Worm (Caenorhabditis elegans) whole organism, L4 larva: ENCODE measurements around the gene C27D8.4.

Source experiments
- R02D3.7 ChIP-seq: fragments of 150-350 bp; sonication (generic microtip); optimal IDR thresholded peaks from 3 replicates; lab custom pipeline; 2014; ENCODE audit warnings: missing biosample characterization, missing genetic modification characterization
- T20F7.1 ChIP-seq: fragments of 200-800 bp; sonication (Bioruptor generic); optimal IDR thresholded peaks from 2 replicates; lab custom pipeline; 2018; ENCODE audit warnings: mild to moderate bottlenecking, missing genetic modification characterization, missing compliant biosample characterization
- T26A8.4 ChIP-seq: fragments of 200-800 bp; sonication (Bioruptor generic); IDR thresholded peaks from 2 replicates; pipeline ENCODE4 v1.3.6; 2022; ENCODE audit warnings: missing genetic modification characterization, missing compliant biosample characterization
- Y105C5A.15 ChIP-seq: fragments of 200-800 bp; sonication (Bioruptor generic); IDR thresholded peaks from 2 replicates; pipeline ENCODE4 v1.3.6; 2022; ENCODE audit warnings: missing genetic modification characterization, missing compliant biosample characterization
- Y5F2A.4 ChIP-seq: fragments of 200-800 bp; sonication (Bioruptor generic); optimal IDR thresholded peaks from 2 replicates; lab custom pipeline; 2018; ENCODE audit warnings: mild to moderate bottlenecking, missing genetic modification characterization, missing compliant biosample characterization
- ceh-20 ChIP-seq: fragments of 200-800 bp; sonication (Bioruptor generic); IDR thresholded peaks from 2 replicates; pipeline ENCODE4 v1.3.6; 2022; ENCODE audit warnings: missing genetic modification reagents, missing genetic modification characterization, missing compliant biosample characterization
- ceh-28 ChIP-seq: fragments of 150-350 bp; optimal IDR thresholded peaks from 2 replicates; lab custom pipeline; 2014; ENCODE audit warnings: missing biosample characterization, missing genetic modification reagents, missing genetic modification characterization
- ceh-32 ChIP-seq: sonication (generic microtip); optimal IDR thresholded peaks from 2 replicates; lab custom pipeline; 2016; ENCODE audit warnings: mild to moderate bottlenecking, missing genetic modification characterization, missing compliant biosample characterization; ENCODE audit not compliant: poor library complexity
- ceh-44 ChIP-seq: fragments of 200-800 bp; sonication (Bioruptor generic); IDR thresholded peaks from 2 replicates; pipeline ENCODE4 v1.3.6; 2022; ENCODE audit warnings: missing genetic modification reagents, missing genetic modification characterization, missing compliant biosample characterization
- ceh-62 ChIP-seq: sonication (generic microtip); optimal IDR thresholded peaks from 2 replicates; lab custom pipeline; 2017; ENCODE audit warnings: missing biosample characterization, missing genetic modification characterization
- ceh-82 ChIP-seq: sonication (generic microtip); optimal IDR thresholded peaks from 2 replicates; lab custom pipeline; 2017; ENCODE audit warnings: missing biosample characterization, missing genetic modification characterization
- cey-2 ChIP-seq: sonication (generic microtip); optimal IDR thresholded peaks from 3 replicates; lab custom pipeline; 2017; ENCODE audit warnings: missing genetic modification characterization, mild to moderate bottlenecking, missing compliant biosample characterization, antibody characterized with exemption, borderline replicate concordance; ENCODE audit not compliant: insufficient read depth
- daf-12 ChIP-seq: fragments of 150-350 bp; optimal IDR thresholded peaks from 2 replicates; lab custom pipeline; 2014; ENCODE audit warnings: missing biosample characterization, missing genetic modification reagents, missing genetic modification characterization
- daf-16 ChIP-seq, 3 experiments: sonication (generic microtip); optimal IDR thresholded peaks; 2 replicates each; lab custom pipeline; 2016 to 2017; ENCODE audit warnings: missing genetic modification characterization in 3 of 3, missing genetic modification reagents in 3 of 3, mild to moderate bottlenecking in 2 of 3, missing compliant biosample characterization in 2 of 3, missing biosample characterization in 1 of 3, moderate library complexity in 1 of 3
- daf-19 ChIP-seq: fragments of 200-800 bp; sonication (Bioruptor generic); conservative IDR thresholded peaks from 2 replicates; pipeline ENCODE4 v1.3.6; 2022; ENCODE audit warnings: missing genetic modification characterization, missing compliant biosample characterization
- daf-8 ChIP-seq: fragments of 200-800 bp; sonication (Bioruptor generic); IDR thresholded peaks from 2 replicates; pipeline ENCODE4 v1.3.6; 2022; ENCODE audit warnings: missing genetic modification characterization, missing compliant biosample characterization
- dmd-6 ChIP-seq: fragments of 200-800 bp; sonication (Bioruptor generic); IDR thresholded peaks from 2 replicates; pipeline ENCODE4 v1.3.6; 2022; ENCODE audit warnings: missing genetic modification reagents, missing genetic modification characterization, missing compliant biosample characterization
- duxl-1 ChIP-seq: sonication (generic microtip); optimal IDR thresholded peaks from 2 replicates; lab custom pipeline; 2016; ENCODE audit warnings: mild to moderate bottlenecking, missing genetic modification characterization, moderate library complexity, missing compliant biosample characterization; ENCODE audit not compliant: poor library complexity
- egl-43 ChIP-seq: fragments of 200-800 bp; sonication (Bioruptor generic); IDR thresholded peaks from 2 replicates; pipeline ENCODE4 v1.3.6; 2022; ENCODE audit warnings: missing genetic modification reagents, missing genetic modification characterization, missing compliant biosample characterization
- hif-1 ChIP-seq, 2 experiments: sonication (generic microtip); optimal IDR thresholded peaks; 2 replicates each; lab custom pipeline; 2016 to 2017; ENCODE audit warnings: missing compliant biosample characterization in 2 of 2, missing genetic modification characterization in 2 of 2, missing genetic modification reagents in 2 of 2, missing genotype in 2 of 2, mild to moderate bottlenecking in 1 of 2
- lin-1 ChIP-seq: fragments of 200-800 bp; sonication (Bioruptor generic); IDR thresholded peaks from 2 replicates; pipeline ENCODE4 v1.3.6; 2022; ENCODE audit warnings: missing genetic modification reagents, missing genetic modification characterization, missing compliant biosample characterization
- lin-13 ChIP-seq: fragments of 150-350 bp; optimal IDR thresholded peaks from 2 replicates; lab custom pipeline; 2014; ENCODE audit warnings: missing biosample characterization, missing genetic modification reagents, missing genetic modification characterization
- lin-15B ChIP-seq: fragments of 150-350 bp; sonication (generic microtip); optimal IDR thresholded peaks from 3 replicates; lab custom pipeline; 2014; ENCODE audit warnings: missing biosample characterization, missing genetic modification characterization
- lin-38 ChIP-seq: fragments of 200-800 bp; sonication (Bioruptor generic); IDR thresholded peaks from 2 replicates; pipeline ENCODE4 v1.3.6; 2022; ENCODE audit warnings: missing genetic modification reagents, missing genetic modification characterization, missing compliant biosample characterization
- lin-39 ChIP-seq: fragments of 150-350 bp; optimal IDR thresholded peaks from 2 replicates; lab custom pipeline; 2014; ENCODE audit warnings: missing biosample characterization, missing genetic modification reagents, missing genetic modification characterization
- lsy-2 ChIP-seq, 2 experiments: fragments of 150-350 bp in 1 of 2; sonication (generic microtip) in 1 of 2; optimal IDR thresholded peaks; 2 replicates each; lab custom pipeline; 2014 to 2017; ENCODE audit warnings: missing biosample characterization in 2 of 2, missing genetic modification characterization in 2 of 2
- mdl-1 ChIP-seq, 2 experiments: fragments of 150-350 bp in 1 of 2; sonication (generic microtip) in 1 of 2; optimal IDR thresholded peaks; 2 replicates each; lab custom pipeline; 2014 to 2017; ENCODE audit warnings: missing biosample characterization in 2 of 2, missing genetic modification characterization in 2 of 2
- mdt-29 ChIP-seq: fragments of 200-800 bp; sonication (Bioruptor generic); IDR thresholded peaks from 2 replicates; pipeline ENCODE4 v1.3.6; 2022; ENCODE audit warnings: missing genetic modification reagents, missing genetic modification characterization, missing compliant biosample characterization
- mxl-2 ChIP-seq: fragments of 200-800 bp; sonication (Bioruptor generic); conservative IDR thresholded peaks from 2 replicates; pipeline ENCODE4 v1.3.6; 2022; ENCODE audit warnings: missing genetic modification reagents, missing genetic modification characterization, missing compliant biosample characterization
- mxl-3 ChIP-seq: fragments of 200-800 bp; sonication (Bioruptor generic); optimal IDR thresholded peaks from 2 replicates; lab custom pipeline; 2018; ENCODE audit warnings: mild to moderate bottlenecking, missing genetic modification characterization, missing compliant biosample characterization
- nhr-10 ChIP-seq: fragments of 150-350 bp; optimal IDR thresholded peaks from 2 replicates; lab custom pipeline; 2014; ENCODE audit warnings: missing biosample characterization, missing genetic modification characterization
- nhr-102 ChIP-seq: sonication (generic microtip); optimal IDR thresholded peaks from 2 replicates; lab custom pipeline; 2016; ENCODE audit warnings: mild to moderate bottlenecking, missing genetic modification characterization, moderate library complexity, missing compliant biosample characterization
- nhr-237 ChIP-seq: sonication (generic microtip); optimal IDR thresholded peaks from 2 replicates; lab custom pipeline; 2017; ENCODE audit warnings: missing biosample characterization, missing genetic modification characterization
- nhr-77 ChIP-seq: fragments of 150-350 bp; optimal IDR thresholded peaks from 2 replicates; lab custom pipeline; 2014; ENCODE audit warnings: missing biosample characterization, missing genetic modification characterization
- php-3 ChIP-seq: fragments of 200-800 bp; sonication (Bioruptor generic); IDR thresholded peaks from 2 replicates; pipeline ENCODE4 v1.3.6; 2022; ENCODE audit warnings: missing genetic modification reagents, missing genetic modification characterization, missing compliant biosample characterization
- rbr-2 ChIP-seq: sonication (generic microtip); optimal IDR thresholded peaks from 2 replicates; lab custom pipeline; 2016; ENCODE audit warnings: missing genotype, missing genetic modification characterization, missing compliant biosample characterization
- snpc-1.2 ChIP-seq: fragments of 200-800 bp; sonication (Bioruptor generic); IDR thresholded peaks from 2 replicates; pipeline ENCODE4 v1.3.6; 2022; ENCODE audit warnings: missing genetic modification reagents, missing genetic modification characterization, missing compliant biosample characterization
- spr-1 ChIP-seq: sonication (generic microtip); optimal IDR thresholded peaks from 2 replicates; lab custom pipeline; 2016; ENCODE audit warnings: mild to moderate bottlenecking, missing genetic modification characterization, missing compliant biosample characterization
- unc-130 ChIP-seq: sonication (generic microtip); optimal IDR thresholded peaks from 2 replicates; lab custom pipeline; 2016; ENCODE audit warnings: missing genetic modification reagents, missing genetic modification characterization, missing compliant biosample characterization
- unc-62 ChIP-seq, 3 experiments: fragments of 150-350 bp in 1 of 3; sonication (generic microtip); optimal IDR thresholded peaks in 2 of 3; peaks in 1 of 3; 1 replicate in 1 of 3; 2 replicates in 2 of 3; lab custom pipeline; 2014 to 2017; ENCODE audit warnings: missing biosample characterization in 3 of 3, missing genetic modification characterization in 3 of 3, missing genetic modification reagents in 3 of 3, missing genotype in 1 of 3
- zfp-2 ChIP-seq: sonication (generic microtip); optimal IDR thresholded peaks from 2 replicates; lab custom pipeline; 2016; ENCODE audit warnings: mild to moderate bottlenecking, missing genetic modification characterization, missing compliant biosample characterization
- zfp-3 ChIP-seq: fragments of 200-800 bp; sonication (Bioruptor generic); conservative IDR thresholded peaks from 2 replicates; pipeline ENCODE4 v1.3.6; 2022; ENCODE audit warnings: missing genetic modification reagents, missing genetic modification characterization, missing compliant biosample characterization
- zip-11 ChIP-seq: fragments of 200-800 bp; sonication (Bioruptor generic); IDR thresholded peaks from 2 replicates; pipeline ENCODE4 v1.3.6; 2022; ENCODE audit warnings: missing genetic modification characterization, missing compliant biosample characterization
- ztf-11 ChIP-seq: fragments of 150-350 bp; optimal IDR thresholded peaks from 2 replicates; lab custom pipeline; 2014; ENCODE audit warnings: missing biosample characterization, missing genetic modification characterization

The C27D8.4 gene

DNA sequence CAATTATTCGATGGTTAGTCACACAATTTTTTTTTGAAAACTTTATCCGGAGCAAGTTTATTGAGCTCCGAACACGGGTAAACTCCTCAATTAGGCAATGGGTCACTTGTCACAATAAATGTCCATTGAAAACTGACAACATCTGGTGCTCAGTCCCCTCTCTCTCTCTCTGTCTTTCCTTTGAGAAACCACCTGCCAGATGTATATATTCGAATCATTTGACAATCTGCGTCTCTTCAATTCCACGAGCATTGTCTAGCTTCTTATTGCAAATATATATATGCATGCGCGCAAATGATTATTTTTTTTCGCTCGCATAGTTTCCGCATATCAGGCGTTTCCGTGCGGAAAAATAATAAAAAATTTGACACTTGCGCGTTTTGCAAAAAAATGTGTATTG is 18.1 kb upstream of the C27D8.4 start:
- TF ChIP-seq spr-1 (tag; lab: Kevin White, UChicago) = no peak
- TF ChIP-seq lin-1 = no peak
- TF ChIP-seq zfp-3 (GFP tag; lab: Robert Waterston, UW) = no peak
- TF ChIP-seq mdl-1 (tag; optimal IDR thresholded peaks at IDR 0.05; lab: Kevin White, UChicago) = no peak
- no peak for TF ChIP-seq nhr-102
- TF ChIP-seq zip-11 (GFP tag; lab: Robert Waterston, UW) = no peak
- TF ChIP-seq Y5F2A.4 (GFP tag; lab: Kevin White, UChicago) = no peak
- no peak for TF ChIP-seq rbr-2 (tag; lab: Kevin White, UChicago)
- no peak for TF ChIP-seq nhr-10 (tag; lab: Kevin White, UChicago)
- no peak for TF ChIP-seq ceh-62
- TF ChIP-seq lin-13 (GFP tag; lab: Kevin White, UChicago) = no peak
- TF ChIP-seq, all 104 proteins: peak for 0

DNA sequence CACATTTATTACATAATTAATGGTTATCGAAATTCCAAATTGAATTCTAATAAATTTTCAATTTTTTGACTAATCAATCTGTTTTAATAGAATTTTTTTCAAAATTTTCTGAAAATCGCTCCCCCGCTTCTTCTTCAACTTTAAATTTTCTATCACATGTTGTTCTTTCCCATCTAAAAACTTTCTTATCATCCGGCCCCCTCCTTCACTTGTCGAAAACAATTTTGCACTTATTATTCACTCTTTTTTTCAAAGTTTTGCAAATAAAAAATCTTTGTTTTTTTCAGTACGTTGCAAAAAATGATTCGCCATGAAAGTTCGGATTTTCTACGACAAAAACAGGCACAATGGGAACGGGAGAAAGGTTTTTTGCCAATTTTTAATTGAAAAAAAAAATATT is 15.5 kb upstream of the C27D8.4 start, which contains the start of gene T23B5.3:
TSS of gene T23B5.3 (plus strand) at position 301 of the 400 bp plus-strand sequence.
- TF ChIP-seq daf-8 (GFP tag; lab: Robert Waterston, UW) (no peak), daf-16 (GFP tag; optimal IDR thresholded peaks at IDR 0.05; lab: Kevin White, UChicago) (no peak), daf-16 (tag; optimal IDR thresholded peaks at IDR 0.05; lab: Kevin White, UChicago) (peak; percentile 46)

ce11 chrIV:12689292-12689691 is 14.6 kb upstream of the C27D8.4 start:
- no peak for TF ChIP-seq ceh-28 (tag; lab: Kevin White, UChicago)
- TF ChIP-seq unc-130 (GFP tag; lab: Kevin White, UChicago) = no peak
- no peak for TF ChIP-seq daf-19 (GFP tag; lab: Robert Waterston, UW)
- TF ChIP-seq php-3 (GFP tag; lab: Robert Waterston, UW) = no peak
- no peak for TF ChIP-seq zfp-3 (GFP tag; lab: Robert Waterston, UW)
- TF ChIP-seq dmd-6 (GFP tag; lab: Robert Waterston, UW) = no peak
- no peak for TF ChIP-seq ceh-82 (tag; lab: Kevin White, UChicago)
- TF ChIP-seq snpc-1.2 = no peak
- no peak for TF ChIP-seq zfp-2 (tag; lab: Kevin White, UChicago)
- no peak for TF ChIP-seq hif-1 (tag; optimal IDR thresholded peaks at IDR 0.05; lab: Kevin White, UChicago)
- TF ChIP-seq ceh-44 (GFP tag; lab: Robert Waterston, UW) = no peak
- TF ChIP-seq nhr-237 (tag; lab: Kevin White, UChicago) = no peak
- no peak for TF ChIP-seq lin-38 (GFP tag; lab: Robert Waterston, UW)
- TF ChIP-seq nhr-102 = no peak
- no peak for TF ChIP-seq mxl-2 (GFP tag; lab: Robert Waterston, UW)
- no peak for TF ChIP-seq T26A8.4 (GFP tag; lab: Robert Waterston, UW)
- TF ChIP-seq Y105C5A.15 (GFP tag; lab: Robert Waterston, UW) = no peak
- no peak for TF ChIP-seq mxl-3 (GFP tag; lab: Kevin White, UChicago)

- TF ChIP-seq lin-15B (tag; lab: Kevin White, UChicago) (no peak), daf-19 (GFP tag; lab: Robert Waterston, UW) (no peak), lin-39 (no peak), php-3 (GFP tag; lab: Robert Waterston, UW) (peak; percentile 90), unc-62 (GFP tag; optimal IDR thresholded peaks at IDR 0.05 in 1 of 2; lab: Kevin White, UChicago) (peak in 1 of 2 experiments; percentile 5), unc-62 (tag; optimal IDR thresholded peaks at IDR 0.05; lab: Kevin White, UChicago) (no peak), egl-43 (GFP tag; lab: Robert Waterston, UW) (no peak), ztf-11 (tag; lab: Kevin White, UChicago) (no peak), lsy-2 (tag; optimal IDR thresholded peaks at IDR 0.05; lab: Kevin White, UChicago) (peak in 1 of 2 experiments; percentile 29), R02D3.7 (tag; lab: Kevin White, UChicago) (no peak), ceh-32 (tag; lab: Kevin White, UChicago) (no peak), mxl-3 (GFP tag; lab: Kevin White, UChicago) (peak; percentile 53), ceh-20 (GFP tag; lab: Robert Waterston, UW) (0 out of 2 replicates have a peak, but pooled peaks have one; percentile 19), cey-2 (tag; lab: Kevin White, UChicago) (no peak), mxl-2 (GFP tag; lab: Robert Waterston, UW) (no peak), duxl-1 (tag; lab: Kevin White, UChicago) (no peak), ceh-82 (tag; lab: Kevin White, UChicago) (no peak), unc-130 (GFP tag; lab: Kevin White, UChicago) (no peak), T20F7.1 (peak; percentile 78), lin-1 (peak; percentile 81), mdt-29 (GFP tag; lab: Robert Waterston, UW) (no peak), daf-12 (tag; lab: Kevin White, UChicago) (no peak), nhr-77 (tag; lab: Kevin White, UChicago) (peak; percentile 61)
Observed at ce11 chrIV:12689709-12690142, 14.2 kb upstream of the C27D8.4 start.
